Fruit fly (Drosophila melanogaster): ENCODE results near the gene CG12877.

CG12877 gene

dm6 chr3R:27677174-27677726, 29.6 kb upstream of the CG12877 start, which contains the start of gene Hsdl2 (continued):
- TF ChIP-seq CG17359 (tag; optimal IDR thresholded peaks at IDR 0.05) (no peak), Oli (tag; optimal IDR thresholded peaks at IDR 0.05) (no peak), lmd (GFP tag; IDR thresholded peaks at IDR 0.05) (peak; percentile 38; the same call in 1 of the 2 replicates), YL-1 (GFP tag; optimal IDR thresholded peaks at IDR 0.05) (peak; percentile 70), pum (GFP tag; optimal IDR thresholded peaks at IDR 0.05) (peak; percentile 0), Aef1 (GFP tag; IDR thresholded peaks at IDR 0.05) (peak; percentile 54), tll (GFP tag; optimal IDR thresholded peaks at IDR 0.05) (no peak), NK7.1 (GFP tag; optimal IDR thresholded peaks at IDR 0.05) (no peak), ftz-f1 (GFP tag; optimal IDR thresholded peaks at IDR 0.05) (no peak), Med (GFP tag) (peak; percentile 86), Bgb (GFP tag; IDR thresholded peaks at IDR 0.05; ENCODE audit: partially characterized antibody) (peak; percentile 64), pb (GFP tag; optimal IDR thresholded peaks at IDR 0.05) (no peak), CG15514 (GFP tag; optimal IDR thresholded peaks at IDR 0.05) (peak; percentile 74), HLH3B (GFP tag; IDR thresholded peaks at IDR 0.05) (0 out of 2 replicates have a peak, but pooled peaks have one; percentile 9), CG6254 (GFP tag; optimal IDR thresholded peaks at IDR 0.05) (no peak), Kr (GFP tag; optimal IDR thresholded peaks at IDR 0.05) (no peak), Dref (GFP tag; IDR thresholded peaks at IDR 0.05) (peak; percentile 78), mam (GFP tag; optimal IDR thresholded peaks at IDR 0.05) (peak; percentile 7), br (optimal IDR thresholded peaks at IDR 0.05) (no peak), CG8478 (optimal IDR thresholded peaks at IDR 0.05) (peak; percentile 55), ATbp (GFP tag; optimal IDR thresholded peaks at IDR 0.05) (no peak), BEAF-32 (GFP tag; optimal IDR thresholded peaks at IDR 0.05) (peak; percentile 83), wek (GFP tag; optimal IDR thresholded peaks at IDR 0.05) (no peak), CG7963 (GFP tag; IDR thresholded peaks at IDR 0.05; ENCODE audit: partially characterized antibody) (0 out of 3 replicates have a peak, but pooled peaks have one; percentile 42), CG31441 (GFP tag; IDR thresholded peaks at IDR 0.05) (no peak), Rfx (GFP tag; IDR thresholded peaks at IDR 0.05) (peak; percentile 63; the same call in 1 of the 2 replicates), CG9437 (GFP tag; optimal IDR thresholded peaks at IDR 0.05) (peak; percentile 41), Hey (tag; optimal IDR thresholded peaks at IDR 0.05) (no peak), Meics (GFP tag; optimal IDR thresholded peaks at IDR 0.05) (peak; percentile 96), CG13775 (GFP tag; optimal IDR thresholded peaks at IDR 0.05) (peak; percentile 15), Rx (GFP tag; IDR thresholded peaks at IDR 0.05) (peak; percentile 41; the same call in 1 of the 2 replicates), CG10543 (GFP tag; optimal IDR thresholded peaks at IDR 0.05) (no peak), eyg (GFP tag; optimal IDR thresholded peaks at IDR 0.05) (no peak), Fer2 (tag; optimal IDR thresholded peaks at IDR 0.05) (no peak), Hr3 (GFP tag; optimal IDR thresholded peaks at IDR 0.05) (peak; percentile 34), Doc2 (GFP tag; IDR thresholded peaks at IDR 0.05) (no peak), gce (GFP tag; IDR thresholded peaks at IDR 0.05) (no peak), Vsx1 (GFP tag; optimal IDR thresholded peaks at IDR 0.05) (no peak), trh (GFP tag; optimal IDR thresholded peaks at IDR 0.05) (no peak), gcm2 (GFP tag; optimal IDR thresholded peaks at IDR 0.05) (peak; percentile 7), CG2116 (GFP tag; optimal IDR thresholded peaks at IDR 0.05) (peak; percentile 90), corto (GFP tag; optimal IDR thresholded peaks at IDR 0.05) (no peak), Ravus (GFP tag; IDR thresholded peaks at IDR 0.05) (no peak), CoRest (tag; optimal IDR thresholded peaks at IDR 0.05) (peak; percentile 67), CG32767 (GFP tag; IDR thresholded peaks at IDR 0.05) (no peak), CG7987 (GFP tag; optimal IDR thresholded peaks at IDR 0.05) (peak; percentile 28), dpn (GFP tag; optimal IDR thresholded peaks at IDR 0.05) (peak in 1 of 2 experiments; percentile 29), toy (GFP tag; IDR thresholded peaks at IDR 0.05) (no peak), otp (GFP tag; IDR thresholded peaks at IDR 0.05) (no peak), CG7372 (GFP tag; IDR thresholded peaks at IDR 0.05) (peak; percentile 42; the same call in 1 of the 2 replicates), H2.0 (GFP tag; IDR thresholded peaks at IDR 0.05) (no peak)

All from whole organism, embryonic.